Fruit fly (Drosophila melanogaster): ENCODE measurements around the gene CG5989.

CG5989 gene

DNA sequence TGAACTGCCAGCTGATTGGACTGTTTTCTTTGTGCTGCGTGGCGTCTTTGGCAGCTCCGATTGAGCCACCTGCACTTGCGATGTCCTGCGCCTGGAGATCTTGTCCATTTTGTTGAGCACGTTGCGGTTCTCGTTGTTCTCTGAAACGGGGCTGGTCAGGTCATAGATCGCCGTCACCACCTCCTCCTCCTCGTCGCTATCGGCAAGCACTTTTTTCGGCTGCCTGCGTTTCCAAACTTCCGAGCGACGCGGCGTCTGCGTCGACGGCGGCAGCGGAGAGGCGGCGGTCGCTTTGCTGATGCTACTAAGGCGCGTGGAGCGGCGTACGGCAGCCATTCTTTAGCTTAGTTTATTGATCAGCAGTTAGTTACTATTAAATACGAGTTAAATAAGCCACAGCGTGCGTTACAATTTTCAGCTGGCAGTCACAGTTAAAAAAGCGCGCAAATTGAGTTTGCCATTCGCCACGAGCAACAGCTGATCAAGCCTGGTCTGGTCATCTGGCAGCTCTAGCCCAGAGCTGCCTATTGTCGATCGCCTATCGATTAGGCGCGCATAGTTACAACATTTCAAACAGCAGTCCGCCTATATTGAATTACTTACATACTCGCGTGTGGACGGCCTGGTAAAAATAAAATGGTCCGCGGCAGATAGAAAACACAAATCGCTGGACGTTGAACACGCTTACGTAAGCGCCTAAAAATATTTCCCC lies 29.8 kb upstream of the CG5989 start, which contains the start of gene Cdc6 (continued):
- TF ChIP-seq sima (GFP tag; optimal IDR thresholded peaks at IDR 0.05) (no peak), Ets65A (GFP tag) (no peak), cwo (GFP tag; optimal IDR thresholded peaks at IDR 0.05) (no peak), CG10267 (tag; optimal IDR thresholded peaks at IDR 0.05) (peak; percentile 13), vvl (GFP tag; IDR thresholded peaks at IDR 0.05) (no peak), CG10959 (GFP tag; IDR thresholded peaks at IDR 0.05) (no peak), CG10654 (GFP tag; optimal IDR thresholded peaks at IDR 0.05) (no peak), Kr (GFP tag; optimal IDR thresholded peaks at IDR 0.05) (no peak), Nf-YA (GFP tag; IDR thresholded peaks at IDR 0.05) (no peak), dati (GFP tag; IDR thresholded peaks at IDR 0.05) (no peak), schlank (tag; optimal IDR thresholded peaks at IDR 0.05) (no peak), gsb (GFP tag; IDR thresholded peaks at IDR 0.05) (no peak), CG2116 (GFP tag; optimal IDR thresholded peaks at IDR 0.05) (peak; percentile 99), tap (tag; optimal IDR thresholded peaks at IDR 0.05) (no peak), CG13296 (GFP tag; optimal IDR thresholded peaks at IDR 0.05) (no peak), CG30431 (GFP tag; optimal IDR thresholded peaks at IDR 0.05) (no peak), CG15073 (GFP tag; optimal IDR thresholded peaks at IDR 0.05) (no peak), CG7963 (GFP tag; IDR thresholded peaks at IDR 0.05; ENCODE audit: partially characterized antibody) (0 out of 3 replicates have a peak, but pooled peaks have one; percentile 32), Max (GFP tag; optimal IDR thresholded peaks at IDR 0.05) (no peak), Myb (GFP tag; optimal IDR thresholded peaks at IDR 0.05) (peak; percentile 53), vnd (GFP tag; IDR thresholded peaks at IDR 0.05; ENCODE audit: partially characterized antibody) (no peak), mirr (GFP tag; optimal IDR thresholded peaks at IDR 0.05) (no peak), Dip3 (GFP tag; optimal IDR thresholded peaks at IDR 0.05) (no peak), Adf1 (GFP tag; IDR thresholded peaks at IDR 0.05) (peak; percentile 92), CG3995 (GFP tag; optimal IDR thresholded peaks at IDR 0.05) (peak; percentile 62), CG17359 (tag; optimal IDR thresholded peaks at IDR 0.05) (no peak), CG9932 (GFP tag; IDR thresholded peaks at IDR 0.05) (peak; percentile 13; the same call in 1 of the 2 replicates), disco-r (GFP tag; optimal IDR thresholded peaks at IDR 0.05) (no peak), Ravus (GFP tag; IDR thresholded peaks at IDR 0.05) (no peak), tio (GFP tag; optimal IDR thresholded peaks at IDR 0.05) (no peak), CG3847 (GFP tag; IDR thresholded peaks at IDR 0.05) (peak; percentile 19; the same call in 1 of the 2 replicates), CG16863 (GFP tag; optimal IDR thresholded peaks at IDR 0.05) (no peak), al (GFP tag; IDR thresholded peaks at IDR 0.05) (no peak), crc (GFP tag; optimal IDR thresholded peaks at IDR 0.05) (no peak), knrl (GFP tag; IDR thresholded peaks at IDR 0.05; ENCODE audit: partially characterized antibody) (0 out of 3 replicates have a peak, but pooled peaks have one; percentile 21), CG15514 (GFP tag; optimal IDR thresholded peaks at IDR 0.05) (peak; percentile 25), CG8290 (GFP tag; optimal IDR thresholded peaks at IDR 0.05) (no peak), CG8290 (tag; optimal IDR thresholded peaks at IDR 0.05) (peak in 1 of 2 experiments; percentile 15), unpg (GFP tag; optimal IDR thresholded peaks at IDR 0.05) (no peak), luna (GFP tag; optimal IDR thresholded peaks at IDR 0.05) (no peak), YL-1 (GFP tag; optimal IDR thresholded peaks at IDR 0.05) (peak; percentile 25), eve (GFP tag; optimal IDR thresholded peaks at IDR 0.05) (no peak), sim (GFP tag; IDR thresholded peaks at IDR 0.05) (no peak), Blimp-1 (GFP tag; optimal IDR thresholded peaks at IDR 0.05) (no peak), danr (GFP tag; IDR thresholded peaks at IDR 0.05) (no peak), pzg (GFP tag; optimal IDR thresholded peaks at IDR 0.05) (peak; percentile 83), CG4424 (GFP tag; optimal IDR thresholded peaks at IDR 0.05) (no peak), pum (GFP tag; optimal IDR thresholded peaks at IDR 0.05) (no peak), CHES-1-like (GFP tag; optimal IDR thresholded peaks at IDR 0.05) (peak; percentile 4), CG1603 (tag; optimal IDR thresholded peaks at IDR 0.05) (peak; percentile 71), Sry-δ (GFP tag; optimal IDR thresholded peaks at IDR 0.05) (peak; percentile 47)
